Fruit fly (Drosophila melanogaster) whole organism, pupa: ENCODE results near the gene CG4036.

ENCODE experiments used
- CG10348 ChIP-seq: fragments of 200-800 bp; sonication (Bioruptor generic); IDR thresholded peaks from 2 replicates; pipeline ENCODE4 v1.3.6; 2022; ENCODE audit warnings: missing biosample characterization, missing genetic modification characterization
- CG14655 ChIP-seq: fragments of 200-800 bp; sonication (Bioruptor generic); optimal IDR thresholded peaks from 3 replicates; lab custom pipeline; 2017; ENCODE audit warnings: mild to moderate bottlenecking, missing biosample characterization, missing genetic modification reagents, missing genetic modification characterization
- CG4496 ChIP-seq: fragments of 200-800 bp; sonication (Bioruptor generic); IDR thresholded peaks from 3 replicates; pipeline ENCODE4 v1.3.6; 2022; ENCODE audit warnings: missing biosample characterization, missing genetic modification characterization
- EcR ChIP-seq: fragments of 200-800 bp; sonication (Bioruptor generic); optimal IDR thresholded peaks from 3 replicates; lab custom pipeline; 2019; ENCODE audit warnings: missing biosample characterization, missing genetic modification characterization, mild to moderate bottlenecking, moderate library complexity, missing genetic modification reagents
- Pif1A ChIP-seq: fragments of 200-800 bp; sonication (Bioruptor generic); optimal IDR thresholded peaks from 3 replicates; lab custom pipeline; 2016; ENCODE audit warnings: missing biosample characterization, missing genetic modification characterization
- Snoo ChIP-seq: fragments of 200-800 bp; sonication (Bioruptor generic); optimal IDR thresholded peaks from 3 replicates; lab custom pipeline; 2017; ENCODE audit warnings: missing biosample characterization, mild to moderate bottlenecking, missing genetic modification characterization, inconsistent platforms

dm6 chr2L:9757990-9758814, 32.5 kb upstream of the CG4036 start, which contains the start of gene zf30C:
- TF ChIP-seq CG10348 (peak; percentile 64; the same call in 1 of the 2 replicates), CG14655 (GFP tag; lab: Kevin White, UChicago) (peak; percentile 80), EcR (GFP tag; lab: Kevin White, UChicago) (no peak), Snoo (tag; lab: Kevin White, UChicago) (peak; percentile 78), Pif1A (GFP tag; lab: Kevin White, UChicago) (peak; percentile 94), CG4496 (GFP tag; lab: Robert Waterston, UW) (peak; percentile 89)
